Fruit fly (Drosophila melanogaster) whole organism, embryonic: Measurements from ENCODE around the gene CG13028.

Source experiments
- B-H2 ChIP-seq: fragments of 200-800 bp; sonication (Bioruptor generic); optimal IDR thresholded peaks from 2 replicates; lab custom pipeline; 2018; ENCODE audit warnings: missing biosample characterization, mild to moderate bottlenecking, missing genetic modification characterization
- C15 ChIP-seq: fragments of 200-800 bp; sonication (Bioruptor generic); IDR thresholded peaks from 3 replicates; pipeline ENCODE4 v1.3.6; 2022; ENCODE audit warnings: missing biosample characterization, missing genetic modification characterization
- CG10147 ChIP-seq: fragments of 200-800 bp; sonication (Bioruptor generic); optimal IDR thresholded peaks from 2 replicates; lab custom pipeline; 2019; ENCODE audit warnings: missing biosample characterization, mild to moderate bottlenecking, missing genetic modification characterization, moderate library complexity
- CG10543 ChIP-seq: fragments of 200-800 bp; sonication (Bioruptor generic); optimal IDR thresholded peaks from 3 replicates; lab custom pipeline; 2017; ENCODE audit warnings: missing biosample characterization, mild to moderate bottlenecking, missing genetic modification characterization, moderate library complexity
- CG10565 ChIP-seq: fragments of 200-800 bp; sonication (Bioruptor generic); optimal IDR thresholded peaks from 3 replicates; lab custom pipeline; 2016; ENCODE audit warnings: missing biosample characterization, mild to moderate bottlenecking, missing genetic modification characterization
- CG11696 ChIP-seq: fragments of 200-800 bp; sonication (Bioruptor generic); IDR thresholded peaks from 2 replicates; pipeline ENCODE4 v1.3.6; 2022; ENCODE audit warnings: missing biosample characterization, missing genetic modification characterization
- CG12071 ChIP-seq: fragments of 200-800 bp; sonication (Bioruptor generic); optimal IDR thresholded peaks from 3 replicates; lab custom pipeline; 2018; ENCODE audit warnings: missing biosample characterization, mild to moderate bottlenecking, missing genetic modification characterization
- CG13287 ChIP-seq: fragments of 200-800 bp; sonication (Bioruptor generic); IDR thresholded peaks from 2 replicates; pipeline ENCODE4 v1.3.6; 2022; ENCODE audit warnings: missing biosample characterization, missing genetic modification characterization; ENCODE audit not compliant: partially characterized antibody
- CG13296 ChIP-seq: fragments of 200-800 bp; sonication (Bioruptor generic); optimal IDR thresholded peaks from 3 replicates; lab custom pipeline; 2018; ENCODE audit warnings: missing biosample characterization, mild to moderate bottlenecking, missing genetic modification characterization
- CG13894 ChIP-seq: fragments of 200-800 bp; sonication (Bioruptor generic); optimal IDR thresholded peaks from 3 replicates; lab custom pipeline; 2018; ENCODE audit warnings: missing biosample characterization, mild to moderate bottlenecking, missing genetic modification characterization, moderate library complexity
- CG14710 ChIP-seq: fragments of 200-800 bp; sonication (Bioruptor generic); optimal IDR thresholded peaks from 3 replicates; lab custom pipeline; 2019; ENCODE audit warnings: missing biosample characterization, mild to moderate bottlenecking, missing genetic modification characterization, moderate library complexity
- CG4360 ChIP-seq: fragments of 200-800 bp; sonication (Bioruptor generic); IDR thresholded peaks from 2 replicates; pipeline ENCODE4 v1.3.6; 2022; ENCODE audit warnings: missing biosample characterization, missing genetic modification characterization
- CG6683 ChIP-seq: fragments of 200-800 bp; sonication (Bioruptor generic); optimal IDR thresholded peaks from 2 replicates; lab custom pipeline; 2017; ENCODE audit warnings: missing biosample characterization, mild to moderate bottlenecking, missing genetic modification characterization, missing genetic modification reagents
- CG8290 ChIP-seq, 3 experiments: fragments of 200-800 bp; sonication (Bioruptor generic); optimal IDR thresholded peaks; 2 replicates each; lab custom pipeline; 2016 to 2019; ENCODE audit warnings: missing biosample characterization in 3 of 3, missing genetic modification characterization in 3 of 3, mild to moderate bottlenecking in 2 of 3, moderate library complexity in 1 of 3
- CG8359 ChIP-seq: fragments of 200-800 bp; sonication (Bioruptor generic); optimal IDR thresholded peaks from 2 replicates; lab custom pipeline; 2017; ENCODE audit warnings: missing biosample characterization, mild to moderate bottlenecking, missing genetic modification characterization, borderline replicate concordance
- CG8924 ChIP-seq: fragments of 200-800 bp; optimal IDR thresholded peaks from 3 replicates; lab custom pipeline; 2019; ENCODE audit warnings: missing biosample characterization, mild to moderate bottlenecking, missing genetic modification characterization, moderate library complexity
- D ChIP-seq, 2 experiments: fragments of 200-800 bp in 1 of 2; fragments of >200 bp in 1 of 2; sonication (Bioruptor generic) in 1 of 2; optimal IDR thresholded peaks; 2 replicates in 1 of 2; 3 replicates in 1 of 2; lab custom pipeline; 2017; ENCODE audit warnings: mild to moderate bottlenecking in 1 of 2, missing biosample characterization in 1 of 2, missing genetic modification characterization in 1 of 2, missing genetic modification reagents in 1 of 2
- Hey ChIP-seq: fragments of 200-800 bp; sonication (Bioruptor generic); optimal IDR thresholded peaks from 3 replicates; lab custom pipeline; 2018; ENCODE audit warnings: missing biosample characterization, mild to moderate bottlenecking, missing genetic modification characterization
- Hr39 ChIP-seq: fragments of >200 bp; optimal IDR thresholded peaks from 2 replicates; lab custom pipeline; 2017
- Med ChIP-seq: fragments of 200-800 bp; sonication (Bioruptor generic); peaks from one replicate; lab custom pipeline; 2016; ENCODE audit warnings: missing biosample characterization, missing genetic modification characterization, mild to moderate bottlenecking, inconsistent platforms, moderate library complexity
- Oli ChIP-seq: fragments of 200-800 bp; sonication (Bioruptor generic); optimal IDR thresholded peaks from 2 replicates; lab custom pipeline; 2018; ENCODE audit warnings: missing biosample characterization, mild to moderate bottlenecking, missing genetic modification characterization, moderate library complexity
- al ChIP-seq: fragments of 200-800 bp; sonication (Bioruptor generic); IDR thresholded peaks from 2 replicates; pipeline ENCODE4 v1.3.6; 2022; ENCODE audit warnings: missing biosample characterization, missing genetic modification characterization
- az2 ChIP-seq: fragments of 200-800 bp; sonication (Bioruptor generic); optimal IDR thresholded peaks from 3 replicates; lab custom pipeline; 2016; ENCODE audit warnings: missing biosample characterization, missing genetic modification characterization
- bbx ChIP-seq: fragments of 200-800 bp; sonication (Bioruptor generic); IDR thresholded peaks from 2 replicates; pipeline ENCODE4 v1.3.6; 2022; ENCODE audit warnings: missing biosample characterization, missing genetic modification characterization; ENCODE audit not compliant: partially characterized antibody
- bsh ChIP-seq, 2 experiments: fragments of 200-800 bp; sonication (Bioruptor generic); optimal IDR thresholded peaks; 2 replicates each; lab custom pipeline; 2017 to 2018; ENCODE audit warnings: mild to moderate bottlenecking in 2 of 2, missing biosample characterization in 2 of 2, missing genetic modification characterization in 2 of 2, moderate library complexity in 1 of 2
- cas ChIP-seq: fragments of 200-800 bp; sonication (Bioruptor generic); IDR thresholded peaks from 2 replicates; pipeline ENCODE4 v1.3.6; 2022; ENCODE audit warnings: missing biosample characterization, missing genetic modification characterization
- da ChIP-seq: fragments of 200-800 bp; sonication (Bioruptor generic); optimal IDR thresholded peaks from 2 replicates; lab custom pipeline; 2016; ENCODE audit warnings: missing biosample characterization, missing genetic modification characterization
- dimm ChIP-seq: fragments of 200-800 bp; sonication (Bioruptor generic); IDR thresholded peaks from 2 replicates; pipeline ENCODE4 v1.3.6; 2022; ENCODE audit warnings: missing biosample characterization, missing genetic modification characterization
- ftz-f1 ChIP-seq: fragments of 200-800 bp; sonication (Bioruptor generic); optimal IDR thresholded peaks from 2 replicates; lab custom pipeline; 2016; ENCODE audit warnings: missing biosample characterization, missing genetic modification characterization
- gce ChIP-seq: fragments of 200-800 bp; sonication (Bioruptor generic); IDR thresholded peaks from 3 replicates; pipeline ENCODE4 v1.3.6; 2022; ENCODE audit warnings: missing biosample characterization, missing genetic modification characterization
- gfzf ChIP-seq: fragments of 200-800 bp; sonication (Bioruptor generic); optimal IDR thresholded peaks from 2 replicates; lab custom pipeline; 2016; ENCODE audit warnings: missing biosample characterization, mild to moderate bottlenecking, missing genetic modification characterization, moderate library complexity
- ham ChIP-seq: fragments of 200-800 bp; sonication (Bioruptor generic); IDR thresholded peaks from 2 replicates; pipeline ENCODE4 v1.3.6; 2022; ENCODE audit warnings: missing biosample characterization, missing genetic modification characterization
- jigr1 ChIP-seq: fragments of 200-800 bp; sonication (Bioruptor generic); IDR thresholded peaks from 3 replicates; pipeline ENCODE4 v1.3.6; 2022; ENCODE audit warnings: missing biosample characterization, missing genetic modification characterization
- jumu ChIP-seq: fragments of 200-800 bp; sonication (Bioruptor generic); optimal IDR thresholded peaks from 3 replicates; lab custom pipeline; 2016; ENCODE audit warnings: missing biosample characterization, missing genetic modification characterization
- nau ChIP-seq: fragments of 200-800 bp; sonication (Bioruptor generic); optimal IDR thresholded peaks from 3 replicates; lab custom pipeline; 2017; ENCODE audit warnings: missing biosample characterization, mild to moderate bottlenecking, missing genetic modification characterization, missing genetic modification reagents
- nom ChIP-seq: fragments of 200-800 bp; sonication (Bioruptor generic); optimal IDR thresholded peaks from 2 replicates; lab custom pipeline; 2017; ENCODE audit warnings: missing biosample characterization, missing genetic modification characterization, mild to moderate bottlenecking, moderate library complexity, missing genetic modification reagents
- pb ChIP-seq: fragments of 200-800 bp; sonication (Bioruptor generic); optimal IDR thresholded peaks from 3 replicates; lab custom pipeline; 2016; ENCODE audit warnings: missing biosample characterization, missing genetic modification characterization
- pfk ChIP-seq: fragments of 200-800 bp; sonication (Bioruptor generic); optimal IDR thresholded peaks from 2 replicates; lab custom pipeline; 2018; ENCODE audit warnings: missing biosample characterization, mild to moderate bottlenecking, missing genetic modification characterization, moderate library complexity
- ranshi ChIP-seq: fragments of 200-800 bp; sonication (Bioruptor generic); IDR thresholded peaks from 2 replicates; pipeline ENCODE4 v1.3.6; 2022; ENCODE audit warnings: missing biosample characterization, missing genetic modification characterization
- repo ChIP-seq: fragments of 200-800 bp; sonication (Bioruptor generic); optimal IDR thresholded peaks from 2 replicates; lab custom pipeline; 2016; ENCODE audit warnings: missing biosample characterization, missing genetic modification characterization
- sens ChIP-seq: fragments of 200-800 bp; sonication (Bioruptor generic); peaks from one replicate; lab custom pipeline; 2016; ENCODE audit warnings: missing biosample characterization, missing genetic modification characterization
- seq ChIP-seq: fragments of 200-800 bp; sonication (Bioruptor generic); IDR thresholded peaks from 2 replicates; pipeline ENCODE4 v1.3.6; 2022; ENCODE audit warnings: missing biosample characterization, missing genetic modification characterization
- sima ChIP-seq: fragments of 200-800 bp; sonication (Bioruptor generic); optimal IDR thresholded peaks from 2 replicates; lab custom pipeline; 2016; ENCODE audit warnings: missing biosample characterization, missing genetic modification characterization
- toy ChIP-seq: fragments of 200-800 bp; sonication (Bioruptor generic); IDR thresholded peaks from 2 replicates; pipeline ENCODE4 v1.3.6; 2022; ENCODE audit warnings: missing biosample characterization, missing genetic modification characterization
- trem ChIP-seq: fragments of 200-800 bp; optimal IDR thresholded peaks from 3 replicates; lab custom pipeline; 2019; ENCODE audit warnings: missing biosample characterization, mild to moderate bottlenecking, missing genetic modification characterization, moderate library complexity
- unpg ChIP-seq: fragments of 200-800 bp; sonication (Bioruptor generic); optimal IDR thresholded peaks from 3 replicates; lab custom pipeline; 2018; ENCODE audit warnings: missing biosample characterization, mild to moderate bottlenecking, missing genetic modification characterization, moderate library complexity
- wek ChIP-seq: fragments of 200-800 bp; sonication (Bioruptor generic); optimal IDR thresholded peaks from 3 replicates; lab custom pipeline; 2018; ENCODE audit warnings: missing biosample characterization, mild to moderate bottlenecking, missing genetic modification characterization, moderate library complexity

CG13028 gene

dm6 chr3L:16889545-16889944 is 33.5 kb upstream of the CG13028 start (continued):
- TF ChIP-seq CG8290 (GFP tag; optimal IDR thresholded peaks at IDR 0.05; lab: Kevin White, UChicago), result no peak
- TF ChIP-seq CG8290 (tag; optimal IDR thresholded peaks at IDR 0.05; lab: Kevin White, UChicago), result peak in 1 of 2 experiments; percentile 40
- peak; percentile 4 for TF ChIP-seq CG12071 (GFP tag; lab: Kevin White, UChicago)
- TF ChIP-seq sens (GFP tag; lab: Kevin White, UChicago), result no peak
- 0 out of 3 replicates have a peak, but pooled peaks have one; percentile 37 for TF ChIP-seq gce (GFP tag; lab: Robert Waterston, UW)
- TF ChIP-seq B-H2 (GFP tag; lab: Kevin White, UChicago), result no peak
- no peak for TF ChIP-seq repo
- TF ChIP-seq CG13894 (tag; lab: Kevin White, UChicago), result no peak
- TF ChIP-seq CG10147 (GFP tag; lab: Kevin White, UChicago), result no peak
- peak; percentile 6 for TF ChIP-seq gfzf (GFP tag; lab: Kevin White, UChicago)
- TF ChIP-seq wek (GFP tag; lab: Kevin White, UChicago), result no peak
- no peak for TF ChIP-seq unpg (GFP tag; lab: Kevin White, UChicago)
- no peak for TF ChIP-seq dimm (GFP tag; lab: Robert Waterston, UW)
- no peak for TF ChIP-seq sima (GFP tag; lab: Kevin White, UChicago)
- TF ChIP-seq Hr39 (lab: Kevin White, UChicago), result no peak
- peak; percentile 41 for TF ChIP-seq CG13287 (GFP tag; lab: Robert Waterston, UW)
- peak; percentile 64 for TF ChIP-seq Med (GFP tag; lab: Kevin White, UChicago)
- no peak for TF ChIP-seq Hey (tag; lab: Kevin White, UChicago)
- no peak for TF ChIP-seq trem (tag; lab: Kevin White, UChicago)
- no peak for TF ChIP-seq bsh (GFP tag; optimal IDR thresholded peaks at IDR 0.05; lab: Kevin White, UChicago)

- no peak for TF ChIP-seq cas (GFP tag; lab: Robert Waterston, UW)
- peak; percentile 78; the same call in 2 of the 3 replicates for TF ChIP-seq jigr1 (GFP tag; lab: Robert Waterston, UW)
- TF ChIP-seq CG10543 (GFP tag; lab: Kevin White, UChicago), result peak; percentile 64
- TF ChIP-seq CG14710, result peak; percentile 89
- peak; percentile 87 for TF ChIP-seq seq
- peak; percentile 77 for TF ChIP-seq CG4360 (GFP tag; lab: Robert Waterston, UW)
- TF ChIP-seq az2 (GFP tag; lab: Kevin White, UChicago), result peak; percentile 93
- no peak; the same call in 2 of the 3 replicates for TF ChIP-seq C15 (GFP tag; lab: Robert Waterston, UW)
- TF ChIP-seq CG13296 (GFP tag; lab: Kevin White, UChicago), result peak; percentile 66
- TF ChIP-seq D (optimal IDR thresholded peaks at IDR 0.05; lab: Kevin White, UChicago), result no peak
- TF ChIP-seq D (GFP tag; optimal IDR thresholded peaks at IDR 0.05; lab: Kevin White, UChicago), result peak; percentile 94
- peak; percentile 38; the same call in 1 of the 2 replicates for TF ChIP-seq al (GFP tag; lab: Robert Waterston, UW)
- peak; percentile 90 for TF ChIP-seq CG8924 (tag; lab: Kevin White, UChicago)
- TF ChIP-seq jumu (GFP tag; lab: Kevin White, UChicago), result peak; percentile 86
- peak; percentile 94 for TF ChIP-seq Oli (tag; lab: Kevin White, UChicago)
- TF ChIP-seq CG10565 (GFP tag; lab: Kevin White, UChicago), result peak; percentile 43
- TF ChIP-seq CG11696 (GFP tag; lab: Robert Waterston, UW), result peak; percentile 75
- TF ChIP-seq ranshi (GFP tag; lab: Robert Waterston, UW), result peak; percentile 93
- no peak for TF ChIP-seq nom (GFP tag; lab: Kevin White, UChicago)
- TF ChIP-seq ham (GFP tag; lab: Robert Waterston, UW), result 0 out of 2 replicates have a peak, but pooled peaks have one; percentile 15
- peak; percentile 69 for TF ChIP-seq pb (GFP tag; lab: Kevin White, UChicago)
- TF ChIP-seq CG8359 (GFP tag; lab: Kevin White, UChicago), result peak; percentile 100
- peak; percentile 75 for TF ChIP-seq da
- TF ChIP-seq toy, result peak; percentile 63; the same call in 1 of the 2 replicates
- TF ChIP-seq bbx (GFP tag; lab: Robert Waterston, UW), result peak; percentile 43; the same call in 1 of the 2 replicates
- peak; percentile 11 for TF ChIP-seq ftz-f1 (GFP tag; lab: Kevin White, UChicago)
- TF ChIP-seq pfk, result no peak
- TF ChIP-seq nau (GFP tag; lab: Kevin White, UChicago), result peak; percentile 85
- TF ChIP-seq CG6683 (GFP tag; lab: Kevin White, UChicago), result peak; percentile 29
Observed at dm6 chr3L:16890650-16891336, 32.3 kb upstream of the CG13028 start.
